Fruit fly (Drosophila melanogaster) whole organism, prepupa: Measurements from ENCODE around the gene alpha-Man-Ib.

Experiments used
- CG10669 ChIP-seq: fragments of 200-800 bp; sonication (Bioruptor generic); optimal IDR thresholded peaks from 3 replicates; lab custom pipeline; 2018; ENCODE audit warnings: missing biosample characterization, mild to moderate bottlenecking, missing genetic modification characterization, moderate library complexity
- CG16779 ChIP-seq: fragments of 200-800 bp; sonication (Bioruptor generic); optimal IDR thresholded peaks from 3 replicates; lab custom pipeline; 2017; ENCODE audit warnings: missing biosample characterization, mild to moderate bottlenecking, missing genetic modification characterization
- CG6163 ChIP-seq: fragments of 200-800 bp; sonication (Bioruptor generic); IDR thresholded peaks from 3 replicates; pipeline ENCODE4 v1.3.6; 2022; ENCODE audit warnings: missing biosample characterization, missing genetic modification characterization
- OdsH ChIP-seq: fragments of 200-800 bp; sonication (Bioruptor generic); optimal IDR thresholded peaks from 3 replicates; lab custom pipeline; 2016; ENCODE audit warnings: missing biosample characterization, missing genetic modification characterization
- Sox15 ChIP-seq: fragments of 200-800 bp; sonication (Bioruptor generic); optimal IDR thresholded peaks from 3 replicates; lab custom pipeline; 2016; ENCODE audit warnings: missing biosample characterization, missing genetic modification characterization
- dsx ChIP-seq: fragments of 200-800 bp; optimal IDR thresholded peaks from 3 replicates; lab custom pipeline; 2019; ENCODE audit warnings: missing biosample characterization, mild to moderate bottlenecking, missing genetic modification characterization, moderate library complexity; ENCODE audit not compliant: poor library complexity, severe bottlenecking

DNA sequence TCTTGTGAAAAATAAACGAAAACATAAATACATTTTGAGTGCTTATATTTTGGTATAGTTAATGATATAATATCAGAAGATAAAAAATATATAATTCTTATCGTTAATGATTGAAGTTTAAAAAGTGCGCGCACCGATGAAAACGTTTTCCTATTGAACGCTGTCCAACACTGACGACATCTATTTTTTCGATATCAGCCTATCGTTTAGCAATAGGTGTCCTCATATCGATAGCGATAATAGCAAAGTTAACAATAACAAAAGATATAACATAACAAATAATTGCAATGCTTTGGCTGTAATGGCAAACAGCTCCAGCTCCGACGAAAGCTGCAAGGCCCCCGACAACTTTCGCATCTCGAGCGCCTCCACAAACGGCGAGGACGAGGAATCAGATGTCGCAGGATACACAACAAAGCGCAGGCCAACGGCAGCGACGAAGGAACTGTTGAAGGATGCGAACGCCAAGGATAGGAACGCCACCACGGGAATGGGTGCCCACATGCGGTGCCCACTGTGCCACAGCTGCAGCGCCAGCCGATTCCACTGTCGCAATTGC is 3.6 kb upstream of the alpha-Man-Ib start, which contains the start of gene Atg14:
- no peak for TF ChIP-seq Sox15
- no peak for TF ChIP-seq dsx (GFP tag; lab: Kevin White, UChicago)
- no peak for TF ChIP-seq CG16779
- no peak for TF ChIP-seq CG6163
- TF ChIP-seq OdsH (GFP tag; lab: Kevin White, UChicago), result no peak
- no peak for TF ChIP-seq CG10669 (GFP tag; lab: Kevin White, UChicago)
